Worm (Caenorhabditis elegans) whole organism, L4/young adult: ENCODE results near the gene btbd-10.

Source experiments
- W03F9.2 ChIP-seq: fragments of 150-350 bp; optimal IDR thresholded peaks from 2 replicates; lab custom pipeline; 2014; ENCODE audit warnings: missing biosample characterization, missing genetic modification characterization
- dao-5 ChIP-seq: sonication (generic microtip); optimal IDR thresholded peaks from 2 replicates; lab custom pipeline; 2016; ENCODE audit warnings: missing genotype, missing genetic modification characterization, moderate library complexity, missing compliant biosample characterization
- him-1 ChIP-seq: sonication (generic microtip); optimal IDR thresholded peaks from 2 replicates; lab custom pipeline; 2016; ENCODE audit warnings: missing genotype, missing genetic modification reagents, missing genetic modification characterization, missing compliant biosample characterization

DNA sequence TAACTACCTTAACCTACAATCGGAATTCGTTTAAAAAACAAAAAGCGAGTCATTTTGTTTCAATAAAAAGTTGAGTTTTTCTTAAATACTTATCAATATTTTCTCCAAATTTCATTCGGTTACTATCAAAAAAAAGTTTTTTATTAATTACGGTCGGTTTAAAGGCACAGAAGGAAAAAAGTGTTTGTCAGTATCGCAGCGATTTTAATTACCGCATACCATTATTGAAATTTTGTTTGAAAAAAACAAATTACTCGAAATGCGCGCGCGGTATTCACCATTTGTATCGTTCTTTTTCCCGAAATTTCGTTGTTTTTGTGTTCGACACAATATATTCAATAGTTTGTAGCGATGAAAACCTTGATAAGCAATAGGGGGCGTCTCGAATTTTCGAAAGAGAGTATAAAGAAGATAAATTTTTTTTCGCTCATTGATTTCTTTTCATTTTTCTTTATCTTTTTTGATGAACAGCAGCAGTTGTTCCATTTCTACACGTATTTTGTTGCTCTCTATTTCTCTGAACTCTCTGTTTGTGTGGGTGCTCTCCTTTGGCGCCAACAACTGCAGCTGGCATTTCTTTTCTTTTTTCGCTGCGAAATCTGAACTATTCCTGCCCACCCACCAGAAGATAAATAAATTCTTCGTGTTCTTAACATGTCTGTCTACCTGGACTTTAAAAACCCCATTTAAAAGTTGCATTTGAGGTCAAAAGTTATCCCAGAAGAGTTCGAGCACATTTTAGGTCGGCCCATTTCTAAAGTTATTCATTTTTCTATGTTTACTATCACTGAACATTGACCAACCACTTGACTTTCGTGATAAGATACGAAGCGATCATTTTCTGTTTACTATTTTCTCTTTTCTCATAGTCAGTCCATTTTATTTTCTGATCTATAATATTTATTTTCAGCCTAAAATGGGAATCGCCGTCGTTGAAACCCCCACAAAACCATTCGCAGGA, 16.0 kb upstream of the btbd-10 start, which contains the start of gene pgm-1:
- TF ChIP-seq him-1 (tag; lab: Kevin White, UChicago) (no peak), W03F9.2 (no peak), dao-5 (tag; lab: Kevin White, UChicago) (no peak)
